Worm (Caenorhabditis elegans) whole organism, young adult: Measurements from ENCODE around the gene str-5.
"Not testable (repeated sequence)": the region's sequence is repeated elsewhere in the genome, so short reads cannot be mapped to it uniquely, and the experiment has no call there.

Source experiments
- ceh-58 ChIP-seq: fragments of 200-800 bp; sonication (Bioruptor generic); IDR thresholded peaks from 2 replicates; pipeline ENCODE4 v1.3.6; 2022; ENCODE audit warnings: missing genetic modification characterization, missing compliant biosample characterization
- lin-54 ChIP-seq: fragments of 200-800 bp; sonication (Bioruptor generic); optimal IDR thresholded peaks from 2 replicates; lab custom pipeline; 2018; ENCODE audit warnings: mild to moderate bottlenecking, missing genetic modification characterization, missing compliant biosample characterization
- unc-130 ChIP-seq: sonication (generic microtip); optimal IDR thresholded peaks from 2 replicates; lab custom pipeline; 2016; ENCODE audit warnings: missing genetic modification reagents, missing genetic modification characterization, missing compliant biosample characterization

ce11 chrV:15802623-15803022, 49.6 kb downstream of the str-5 start, which contains the start of gene T26E4.9:
- TF ChIP-seq unc-130 (GFP tag; lab: Kevin White, UChicago); ceh-58 (GFP tag; lab: Robert Waterston, UW); lin-54 (GFP tag; lab: Kevin White, UChicago): not testable (repeated sequence)
